Worm (Caenorhabditis elegans): ENCODE results near the gene dgn-1.
A peak's percentile ranks its signal among the peaks of the same experiment; 100 is the strongest.

- TF ChIP-seq nhr-237 (tag; optimal IDR thresholded peaks at IDR 0.05) (no peak), nhr-25 (tag; optimal IDR thresholded peaks at IDR 0.05) (no peak), fos-1 (tag; optimal IDR thresholded peaks at IDR 0.05) (no peak), ztf-4 (tag; optimal IDR thresholded peaks at IDR 0.05) (no peak), nfya-1 (tag; optimal IDR thresholded peaks at IDR 0.05; ENCODE audit: insufficient read depth) (peak; percentile 30), nhr-77 (tag; optimal IDR thresholded peaks at IDR 0.05) (no peak), ceh-28 (tag; optimal IDR thresholded peaks at IDR 0.05) (no peak), pqm-1 (tag; optimal IDR thresholded peaks at IDR 0.05) (no peak), mdl-1 (tag; optimal IDR thresholded peaks at IDR 0.05) (no peak), elt-3 (tag; optimal IDR thresholded peaks at IDR 0.05) (no peak), ama-1 (optimal IDR thresholded peaks at IDR 0.05) (no peak)
Measured at ce11 chrX:10909661-10910060, 19.1 kb downstream of the dgn-1 start.

Data from whole organism, L3 larva.